Worm (Caenorhabditis elegans) whole organism, L4 larva: ENCODE results near the gene F19B10.6.

Experiments
- F37D6.2 ChIP-seq: sonication (generic microtip); optimal IDR thresholded peaks from 2 replicates; lab custom pipeline; 2016; ENCODE audit warnings: mild to moderate bottlenecking, missing genetic modification characterization, missing compliant biosample characterization
- R02D3.7 ChIP-seq: fragments of 150-350 bp; sonication (generic microtip); optimal IDR thresholded peaks from 3 replicates; lab custom pipeline; 2014; ENCODE audit warnings: missing biosample characterization, missing genetic modification characterization
- T26A8.4 ChIP-seq: fragments of 200-800 bp; sonication (Bioruptor generic); IDR thresholded peaks from 2 replicates; pipeline ENCODE4 v1.3.6; 2022; ENCODE audit warnings: missing genetic modification characterization, missing compliant biosample characterization
- Y105C5A.15 ChIP-seq: fragments of 200-800 bp; sonication (Bioruptor generic); IDR thresholded peaks from 2 replicates; pipeline ENCODE4 v1.3.6; 2022; ENCODE audit warnings: missing genetic modification characterization, missing compliant biosample characterization
- aha-1 ChIP-seq: fragments of 150-350 bp; peaks from one replicate; lab custom pipeline; 2014; ENCODE audit warnings: missing biosample characterization, missing genetic modification characterization
- arid-1 ChIP-seq: fragments of 200-800 bp; sonication (Bioruptor generic); conservative IDR thresholded peaks from 2 replicates; pipeline ENCODE4 v1.3.6; 2022; ENCODE audit warnings: missing genetic modification reagents, missing genetic modification characterization, missing compliant biosample characterization
- attf-4 ChIP-seq: sonication (generic microtip); optimal IDR thresholded peaks from 3 replicates; lab custom pipeline; 2017; ENCODE audit warnings: missing biosample characterization, missing genetic modification characterization
- ceh-28 ChIP-seq: fragments of 150-350 bp; optimal IDR thresholded peaks from 2 replicates; lab custom pipeline; 2014; ENCODE audit warnings: missing biosample characterization, missing genetic modification reagents, missing genetic modification characterization
- ceh-32 ChIP-seq: sonication (generic microtip); optimal IDR thresholded peaks from 2 replicates; lab custom pipeline; 2016; ENCODE audit warnings: mild to moderate bottlenecking, missing genetic modification characterization, missing compliant biosample characterization; ENCODE audit not compliant: poor library complexity
- ceh-82 ChIP-seq: sonication (generic microtip); optimal IDR thresholded peaks from 2 replicates; lab custom pipeline; 2017; ENCODE audit warnings: missing biosample characterization, missing genetic modification characterization
- ces-1 ChIP-seq: fragments of 150-350 bp; sonication (generic microtip); optimal IDR thresholded peaks from 4 replicates; lab custom pipeline; 2014; ENCODE audit warnings: missing biosample characterization, missing genetic modification reagents, missing genetic modification characterization
- ctbp-1 ChIP-seq: fragments of 200-800 bp; sonication (Bioruptor generic); IDR thresholded peaks from 2 replicates; pipeline ENCODE4 v1.3.6; 2022; ENCODE audit warnings: missing genetic modification reagents, missing genetic modification characterization, missing compliant biosample characterization
- daf-12 ChIP-seq: fragments of 150-350 bp; optimal IDR thresholded peaks from 2 replicates; lab custom pipeline; 2014; ENCODE audit warnings: missing biosample characterization, missing genetic modification reagents, missing genetic modification characterization
- daf-19 ChIP-seq: fragments of 200-800 bp; sonication (Bioruptor generic); conservative IDR thresholded peaks from 2 replicates; pipeline ENCODE4 v1.3.6; 2022; ENCODE audit warnings: missing genetic modification characterization, missing compliant biosample characterization
- dmd-8 ChIP-seq: fragments of 200-800 bp; sonication (Bioruptor generic); IDR thresholded peaks from 2 replicates; pipeline ENCODE4 v1.3.6; 2022; ENCODE audit warnings: missing genetic modification characterization, missing compliant biosample characterization
- duxl-1 ChIP-seq: sonication (generic microtip); optimal IDR thresholded peaks from 2 replicates; lab custom pipeline; 2016; ENCODE audit warnings: mild to moderate bottlenecking, missing genetic modification characterization, moderate library complexity, missing compliant biosample characterization; ENCODE audit not compliant: poor library complexity
- egl-27 ChIP-seq: sonication (generic microtip); optimal IDR thresholded peaks from 3 replicates; lab custom pipeline; 2017; ENCODE audit warnings: missing biosample characterization, missing genetic modification reagents, missing genetic modification characterization
- fkh-10 ChIP-seq: fragments of 150-350 bp; optimal IDR thresholded peaks from 2 replicates; lab custom pipeline; 2014; ENCODE audit warnings: missing biosample characterization, missing genetic modification reagents, missing genetic modification characterization
- lin-1 ChIP-seq: fragments of 200-800 bp; sonication (Bioruptor generic); IDR thresholded peaks from 2 replicates; pipeline ENCODE4 v1.3.6; 2022; ENCODE audit warnings: missing genetic modification reagents, missing genetic modification characterization, missing compliant biosample characterization
- lin-38 ChIP-seq: fragments of 200-800 bp; sonication (Bioruptor generic); IDR thresholded peaks from 2 replicates; pipeline ENCODE4 v1.3.6; 2022; ENCODE audit warnings: missing genetic modification reagents, missing genetic modification characterization, missing compliant biosample characterization
- mxl-3 ChIP-seq: fragments of 200-800 bp; sonication (Bioruptor generic); optimal IDR thresholded peaks from 2 replicates; lab custom pipeline; 2018; ENCODE audit warnings: mild to moderate bottlenecking, missing genetic modification characterization, missing compliant biosample characterization
- nhr-28 ChIP-seq: fragments of 150-350 bp; optimal IDR thresholded peaks from 2 replicates; lab custom pipeline; 2014; ENCODE audit warnings: missing biosample characterization, missing genetic modification characterization
- nhr-48 ChIP-seq: sonication (generic microtip); optimal IDR thresholded peaks from 2 replicates; lab custom pipeline; 2016; ENCODE audit warnings: mild to moderate bottlenecking, missing genetic modification characterization, missing compliant biosample characterization
- nhr-6 ChIP-seq: fragments of 150-350 bp; optimal IDR thresholded peaks from 2 replicates; lab custom pipeline; 2014; ENCODE audit warnings: missing biosample characterization, missing genetic modification characterization
- nhr-76 ChIP-seq: fragments of 150-350 bp; optimal IDR thresholded peaks from 2 replicates; lab custom pipeline; 2014; ENCODE audit warnings: missing biosample characterization, missing genetic modification characterization
- nhr-77 ChIP-seq: fragments of 150-350 bp; optimal IDR thresholded peaks from 2 replicates; lab custom pipeline; 2014; ENCODE audit warnings: missing biosample characterization, missing genetic modification characterization
- pqm-1 ChIP-seq: sonication (generic microtip); optimal IDR thresholded peaks from 2 replicates; lab custom pipeline; 2017; ENCODE audit warnings: missing biosample characterization, missing genetic modification characterization
- saeg-2 ChIP-seq: fragments of 200-800 bp; sonication (Bioruptor generic); IDR thresholded peaks from 2 replicates; pipeline ENCODE4 v1.3.6; 2022; ENCODE audit warnings: missing genetic modification reagents, missing genetic modification characterization, missing compliant biosample characterization
- set-16 ChIP-seq: fragments of 200-800 bp; sonication (Bioruptor generic); IDR thresholded peaks from 2 replicates; pipeline ENCODE4 v1.3.6; 2022; ENCODE audit warnings: missing genetic modification reagents, missing genetic modification characterization, missing compliant biosample characterization
- spr-1 ChIP-seq: sonication (generic microtip); optimal IDR thresholded peaks from 2 replicates; lab custom pipeline; 2016; ENCODE audit warnings: mild to moderate bottlenecking, missing genetic modification characterization, missing compliant biosample characterization
- tag-97 ChIP-seq: fragments of 200-800 bp; sonication (Bioruptor generic); IDR thresholded peaks from 2 replicates; pipeline ENCODE4 v1.3.6; 2022; ENCODE audit warnings: missing genetic modification characterization, missing compliant biosample characterization
- unc-62 ChIP-seq, 3 experiments: fragments of 150-350 bp in 1 of 3; sonication (generic microtip); optimal IDR thresholded peaks in 2 of 3; peaks in 1 of 3; 1 replicate in 1 of 3; 2 replicates in 2 of 3; lab custom pipeline; 2014 to 2017; ENCODE audit warnings: missing biosample characterization in 3 of 3, missing genetic modification characterization in 3 of 3, missing genetic modification reagents in 3 of 3, missing genotype in 1 of 3
- zfp-3 ChIP-seq: fragments of 200-800 bp; sonication (Bioruptor generic); conservative IDR thresholded peaks from 2 replicates; pipeline ENCODE4 v1.3.6; 2022; ENCODE audit warnings: missing genetic modification reagents, missing genetic modification characterization, missing compliant biosample characterization
- ztf-11 ChIP-seq: fragments of 150-350 bp; optimal IDR thresholded peaks from 2 replicates; lab custom pipeline; 2014; ENCODE audit warnings: missing biosample characterization, missing genetic modification characterization
- ztf-7 ChIP-seq: fragments of 150-350 bp; optimal IDR thresholded peaks from 2 replicates; lab custom pipeline; 2014; ENCODE audit warnings: missing biosample characterization, missing genetic modification characterization

F19B10.6 gene

ce11 chrII:3701305-3701704 lies 37.6 kb upstream of the F19B10.6 start, which contains the start of gene srx-105:
Gene srx-105, minus strand, starts transcription at chrII:3701405.
- no peak for TF ChIP-seq duxl-1 (tag; lab: Kevin White, UChicago)
- no peak for TF ChIP-seq egl-27 (tag; lab: Kevin White, UChicago)
- no peak for TF ChIP-seq ztf-7 (tag; lab: Kevin White, UChicago)
- TF ChIP-seq nhr-6 = no peak
- no peak for TF ChIP-seq Y105C5A.15 (GFP tag; lab: Robert Waterston, UW)
- no peak for TF ChIP-seq ceh-32 (tag; lab: Kevin White, UChicago)
- TF ChIP-seq nhr-76 (tag; lab: Kevin White, UChicago) = no peak
- no peak for TF ChIP-seq daf-19 (GFP tag; lab: Robert Waterston, UW)
- no peak for TF ChIP-seq lin-1 (GFP tag; lab: Robert Waterston, UW)

- TF ChIP-seq ceh-82 (no peak), F37D6.2 (tag; lab: Kevin White, UChicago) (no peak), nhr-28 (tag; lab: Kevin White, UChicago) (no peak), arid-1 (GFP tag; lab: Robert Waterston, UW) (no peak), T26A8.4 (no peak), unc-62 (GFP tag; optimal IDR thresholded peaks at IDR 0.05 in 1 of 2; lab: Kevin White, UChicago) (no peak), unc-62 (tag; optimal IDR thresholded peaks at IDR 0.05; lab: Kevin White, UChicago) (no peak), pqm-1 (tag; lab: Kevin White, UChicago) (no peak), ztf-11 (tag; lab: Kevin White, UChicago) (no peak), saeg-2 (no peak), spr-1 (no peak), lin-38 (no peak), ceh-28 (tag; lab: Kevin White, UChicago) (no peak), ctbp-1 (no peak), nhr-77 (tag; lab: Kevin White, UChicago) (no peak), tag-97 (no peak), daf-12 (tag; lab: Kevin White, UChicago) (no peak), attf-4 (tag; lab: Kevin White, UChicago) (no peak), ces-1 (GFP tag; lab: Kevin White, UChicago) (no peak), nhr-48 (tag; lab: Kevin White, UChicago) (no peak), set-16 (GFP tag; lab: Robert Waterston, UW) (no peak)
These were observed 35.9 kb upstream of the F19B10.6 start, which contains the start of gene srx-104 for ce11 chrII:3699591-3699990. Gene srx-104, minus strand, starts transcription at chrII:3699691.

- peak in 1 of 2 experiments; percentile 45 for TF ChIP-seq unc-62 (GFP tag; optimal IDR thresholded peaks at IDR 0.05 in 1 of 2; lab: Kevin White, UChicago)
- TF ChIP-seq unc-62 (tag; optimal IDR thresholded peaks at IDR 0.05; lab: Kevin White, UChicago) = no peak
- no peak for TF ChIP-seq zfp-3 (GFP tag; lab: Robert Waterston, UW)
- TF ChIP-seq set-16 (GFP tag; lab: Robert Waterston, UW) = no peak
- TF ChIP-seq arid-1 (GFP tag; lab: Robert Waterston, UW) = no peak
- TF ChIP-seq dmd-8 = no peak
- TF ChIP-seq fkh-10 (GFP tag; lab: Kevin White, UChicago) = no peak
- no peak for TF ChIP-seq R02D3.7 (tag; lab: Kevin White, UChicago)
These were observed 31.0 kb upstream of the F19B10.6 start, which contains the start of gene srx-102 for ce11 chrII:3694664-3695063. Gene srx-102, minus strand, starts transcription at chrII:3694764.

ce11 chrII:3690646-3691045 lies 26.9 kb upstream of the F19B10.6 start, which contains the start of gene srx-101:
Gene srx-101, minus strand, starts transcription at chrII:3690746.
- TF ChIP-seq aha-1 (tag; lab: Kevin White, UChicago) = peak; percentile 34
- TF ChIP-seq mxl-3 (GFP tag; lab: Kevin White, UChicago) = no peak
